Fruit fly (Drosophila melanogaster) S2 (cell line): ENCODE measurements around the gene CG9886.

Experiments used
- CG8478 ChIP-seq: fragments of >200 bp; optimal IDR thresholded peaks from 2 replicates; lab custom pipeline; 2018
- CTCF ChIP-seq, 2 experiments: fragments of >200 bp; optimal IDR thresholded peaks; 2 replicates each; lab custom pipeline; 2018

DNA sequence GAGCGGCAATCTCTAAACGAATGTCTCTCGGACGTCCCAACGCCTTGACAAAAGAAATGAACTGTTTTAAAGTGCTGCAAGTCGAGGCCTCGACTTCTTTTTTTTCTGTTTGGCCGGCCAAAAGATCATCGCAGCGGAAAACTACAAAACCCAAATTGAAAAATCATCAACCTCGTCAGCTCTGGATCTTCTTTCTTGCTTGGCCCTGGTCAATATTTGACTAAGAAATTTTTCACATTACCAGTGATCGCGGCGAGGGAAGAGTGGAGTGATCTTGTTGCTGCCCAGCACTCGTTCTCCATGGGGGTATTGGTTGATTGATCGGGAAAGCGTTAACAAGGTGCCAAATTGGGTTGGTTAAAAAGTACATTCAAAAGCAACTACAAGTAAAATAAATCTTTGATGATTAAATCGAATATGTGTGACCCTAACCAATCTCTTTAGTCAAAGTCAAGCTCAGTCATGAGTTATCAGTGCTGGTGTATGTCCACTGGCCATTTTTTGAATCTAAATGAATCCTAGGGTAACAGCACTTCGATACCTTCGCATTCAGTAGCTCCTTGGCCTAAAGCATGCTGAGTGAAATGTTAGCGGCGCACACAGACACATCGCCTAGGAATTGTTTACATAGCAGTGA lies 18.1 kb downstream of the CG9886 start:
- TF ChIP-seq CG8478 (lab: Kevin White, UChicago): no peak
- TF ChIP-seq CTCF (optimal IDR thresholded peaks at IDR 0.05; lab: Kevin White, UChicago): no peak
